Fruit fly (Drosophila melanogaster): ENCODE measurements around the gene CG42446.

CG42446 gene

dm6 chr3R:16323093-16323492, 36.8 kb downstream of the CG42446 start, which contains the start of gene CG6901:
TSS of gene CG6901 (plus strand) at chr3R:16323415.
- TF ChIP-seq CG8159 (tag; optimal IDR thresholded peaks at IDR 0.05) (no peak), EcR (GFP tag; optimal IDR thresholded peaks at IDR 0.05) (no peak), CG12605 (GFP tag; IDR thresholded peaks at IDR 0.05) (no peak)

- TF ChIP-seq D1 (tag; optimal IDR thresholded peaks at IDR 0.05) (no peak), CG8301 (tag; optimal IDR thresholded peaks at IDR 0.05) (no peak), CG15710 (tag; optimal IDR thresholded peaks at IDR 0.05) (no peak), Ets98B (GFP tag; IDR thresholded peaks at IDR 0.05) (no peak), CG17806 (tag; optimal IDR thresholded peaks at IDR 0.05) (no peak), CG9948 (tag; optimal IDR thresholded peaks at IDR 0.05) (no peak), gl (tag; optimal IDR thresholded peaks at IDR 0.05) (no peak), Snoo (tag; optimal IDR thresholded peaks at IDR 0.05) (no peak), rn (GFP tag; IDR thresholded peaks at IDR 0.05) (no peak), CG32121 (GFP tag; IDR thresholded peaks at IDR 0.05) (no peak), CG10348 (GFP tag; IDR thresholded peaks at IDR 0.05) (no peak), CG8159 (tag; optimal IDR thresholded peaks at IDR 0.05) (no peak), fd96Ca (GFP tag; IDR thresholded peaks at IDR 0.05) (no peak), CG4496 (GFP tag; IDR thresholded peaks at IDR 0.05) (no peak), CG13204 (GFP tag; optimal IDR thresholded peaks at IDR 0.05) (no peak), CG34367 (tag; optimal IDR thresholded peaks at IDR 0.05) (no peak), CG12605 (GFP tag; IDR thresholded peaks at IDR 0.05) (no peak), EcR (GFP tag; optimal IDR thresholded peaks at IDR 0.05) (no peak), Pif1B (GFP tag; optimal IDR thresholded peaks at IDR 0.05) (no peak)
These were observed 38.4 kb downstream of the CG42446 start, which contains the start of gene CG44044 for dm6 chr3R:16321538-16321937. TSS of gene CG44044 (plus strand) at chr3R:16321838.

dm6 chr3R:16316747-16317146, 43.2 kb downstream of the CG42446 start:
- no peak for TF ChIP-seq CG17806 (tag; optimal IDR thresholded peaks at IDR 0.05)
- peak; percentile 30 for TF ChIP-seq Pif1A (GFP tag; optimal IDR thresholded peaks at IDR 0.05)
- TF ChIP-seq EcR (GFP tag; optimal IDR thresholded peaks at IDR 0.05): peak; percentile 80
- TF ChIP-seq Snoo (tag; optimal IDR thresholded peaks at IDR 0.05): peak; percentile 15
- TF ChIP-seq gl (tag; optimal IDR thresholded peaks at IDR 0.05): peak; percentile 15
- TF ChIP-seq CG13204 (GFP tag; optimal IDR thresholded peaks at IDR 0.05): peak; percentile 54
- TF ChIP-seq CG8301 (tag; optimal IDR thresholded peaks at IDR 0.05): no peak
- peak; percentile 54; the same call in 2 of the 3 replicates for TF ChIP-seq CG4496 (GFP tag; IDR thresholded peaks at IDR 0.05)

- TF ChIP-seq CG10348 (GFP tag; IDR thresholded peaks at IDR 0.05) (no peak), CG34367 (tag; optimal IDR thresholded peaks at IDR 0.05) (no peak), CG12605 (GFP tag; IDR thresholded peaks at IDR 0.05) (no peak)
These were observed 49.8 kb downstream of the CG42446 start for dm6 chr3R:16310081-16310493.

- TF ChIP-seq CG8159 (tag; optimal IDR thresholded peaks at IDR 0.05) (peak; percentile 19), CG17806 (tag; optimal IDR thresholded peaks at IDR 0.05) (no peak), CG32121 (GFP tag; IDR thresholded peaks at IDR 0.05) (peak; percentile 30; the same call in 1 of the 2 replicates), Pif1B (GFP tag; optimal IDR thresholded peaks at IDR 0.05) (no peak), CG8301 (tag; optimal IDR thresholded peaks at IDR 0.05) (no peak), CG12605 (GFP tag; IDR thresholded peaks at IDR 0.05) (0 out of 2 replicates have a peak, but pooled peaks have one; percentile 17), CG13204 (GFP tag; optimal IDR thresholded peaks at IDR 0.05) (peak; percentile 67), EcR (GFP tag; optimal IDR thresholded peaks at IDR 0.05) (no peak), CG15710 (tag; optimal IDR thresholded peaks at IDR 0.05) (peak; percentile 10), D1 (tag; optimal IDR thresholded peaks at IDR 0.05) (no peak), Ets98B (GFP tag; IDR thresholded peaks at IDR 0.05) (no peak), CG4496 (GFP tag; IDR thresholded peaks at IDR 0.05) (0 out of 3 replicates have a peak, but pooled peaks have one; percentile 42), Pif1A (GFP tag; optimal IDR thresholded peaks at IDR 0.05) (peak; percentile 10)
These were observed 50.4 kb downstream of the CG42446 start for dm6 chr3R:16309302-16310080.

All from whole organism, pupa.